Worm (Caenorhabditis elegans) whole organism, L4/young adult: ENCODE data around the gene F27E5.3.

Experiments
- W03F9.2 ChIP-seq: fragments of 150-350 bp; optimal IDR thresholded peaks from 2 replicates; lab custom pipeline; 2014; ENCODE audit warnings: missing biosample characterization, missing genetic modification characterization
- him-1 ChIP-seq: sonication (generic microtip); optimal IDR thresholded peaks from 2 replicates; lab custom pipeline; 2016; ENCODE audit warnings: missing genotype, missing genetic modification reagents, missing genetic modification characterization, missing compliant biosample characterization

DNA sequence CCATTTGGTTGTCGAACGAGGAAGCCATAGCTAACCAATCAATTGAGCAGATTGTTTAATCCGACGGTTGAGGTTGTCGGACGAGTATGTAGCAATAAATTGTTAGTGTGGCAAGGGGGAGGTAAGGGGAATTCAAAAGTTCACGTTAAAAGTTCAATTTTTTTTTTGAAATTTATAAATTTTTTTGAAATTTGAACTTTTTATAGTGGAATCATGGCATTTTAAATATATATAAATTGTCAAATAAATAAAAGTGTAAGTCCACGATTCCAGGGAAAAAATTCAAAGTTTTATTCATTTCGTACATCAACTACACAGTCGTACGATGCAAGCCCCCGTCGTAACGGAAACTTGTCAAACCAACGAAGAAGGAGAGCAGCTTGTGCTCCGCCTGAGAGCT is 35.6 kb downstream of the F27E5.3 start, which contains the start of the genes ZK945.7 and ZK945.8:
- no peak for TF ChIP-seq him-1 (tag; lab: Kevin White, UChicago)
- no peak for TF ChIP-seq W03F9.2 (tag; lab: Kevin White, UChicago)
